Fruit fly (Drosophila melanogaster) whole organism, prepupa: ENCODE results near the gene CG44006.
A peak's percentile ranks its signal among the peaks of the same experiment; 100 is the strongest.

Experiments
- Blimp-1 ChIP-seq: fragments of 200-800 bp; sonication (Bioruptor generic); optimal IDR thresholded peaks from 3 replicates; lab custom pipeline; 2017; ENCODE audit warnings: missing biosample characterization, missing genetic modification characterization, mild to moderate bottlenecking, moderate library complexity, missing genetic modification reagents
- CG10669 ChIP-seq: fragments of 200-800 bp; sonication (Bioruptor generic); optimal IDR thresholded peaks from 3 replicates; lab custom pipeline; 2018; ENCODE audit warnings: missing biosample characterization, mild to moderate bottlenecking, missing genetic modification characterization, moderate library complexity
- CG11902 ChIP-seq: fragments of 200-800 bp; sonication (Bioruptor generic); optimal IDR thresholded peaks from 3 replicates; lab custom pipeline; 2016; ENCODE audit warnings: missing biosample characterization, missing genetic modification characterization
- CG15336 ChIP-seq: fragments of 200-800 bp; sonication (Bioruptor generic); IDR thresholded peaks from 2 replicates; pipeline ENCODE4 v1.3.6; 2022; ENCODE audit warnings: missing biosample characterization, missing genetic modification characterization
- CG1621 ChIP-seq: fragments of 200-800 bp; sonication (Bioruptor generic); optimal IDR thresholded peaks from 3 replicates; lab custom pipeline; 2018; ENCODE audit warnings: missing biosample characterization, mild to moderate bottlenecking, missing genetic modification characterization
- CG16779 ChIP-seq: fragments of 200-800 bp; sonication (Bioruptor generic); optimal IDR thresholded peaks from 3 replicates; lab custom pipeline; 2017; ENCODE audit warnings: missing biosample characterization, mild to moderate bottlenecking, missing genetic modification characterization
- CG3032 ChIP-seq: fragments of 200-800 bp; optimal IDR thresholded peaks from 2 replicates; lab custom pipeline; 2019; ENCODE audit warnings: missing biosample characterization, mild to moderate bottlenecking, missing genetic modification characterization, moderate library complexity
- CG31627 ChIP-seq: fragments of 200-800 bp; sonication (Bioruptor generic); optimal IDR thresholded peaks from 3 replicates; lab custom pipeline; 2016; ENCODE audit warnings: missing biosample characterization, missing genetic modification characterization
- CG32006 ChIP-seq: fragments of 200-800 bp; sonication (Bioruptor generic); optimal IDR thresholded peaks from 3 replicates; lab custom pipeline; 2017; ENCODE audit warnings: missing biosample characterization, mild to moderate bottlenecking, missing genetic modification characterization
- CG4318 ChIP-seq: fragments of 200-800 bp; sonication (Bioruptor generic); optimal IDR thresholded peaks from 3 replicates; lab custom pipeline; 2017; ENCODE audit warnings: missing biosample characterization, mild to moderate bottlenecking, missing genetic modification characterization
- CG6163 ChIP-seq: fragments of 200-800 bp; sonication (Bioruptor generic); IDR thresholded peaks from 3 replicates; pipeline ENCODE4 v1.3.6; 2022; ENCODE audit warnings: missing biosample characterization, missing genetic modification characterization
- CG6276 ChIP-seq: fragments of 200-800 bp; sonication (Bioruptor generic); optimal IDR thresholded peaks from 2 replicates; lab custom pipeline; 2017; ENCODE audit warnings: missing biosample characterization, mild to moderate bottlenecking, missing genetic modification characterization
- CG6792 ChIP-seq: fragments of 200-800 bp; sonication (Bioruptor generic); optimal IDR thresholded peaks from 3 replicates; lab custom pipeline; 2016; ENCODE audit warnings: missing biosample characterization, missing genetic modification characterization
- CG6854 ChIP-seq: fragments of 200-800 bp; sonication (Bioruptor generic); optimal IDR thresholded peaks from 2 replicates; lab custom pipeline; 2017; ENCODE audit warnings: missing biosample characterization, mild to moderate bottlenecking, missing genetic modification characterization
- CG7368 ChIP-seq: fragments of 200-800 bp; sonication (Bioruptor generic); optimal IDR thresholded peaks from 3 replicates; lab custom pipeline; 2016; ENCODE audit warnings: missing biosample characterization, missing genetic modification characterization
- CG8632 ChIP-seq: fragments of 200-800 bp; sonication (Bioruptor generic); optimal IDR thresholded peaks from 3 replicates; lab custom pipeline; 2016; ENCODE audit warnings: missing biosample characterization, missing genetic modification characterization
- CG9139 ChIP-seq: fragments of 200-800 bp; sonication (Bioruptor generic); optimal IDR thresholded peaks from 3 replicates; lab custom pipeline; 2017; ENCODE audit warnings: missing biosample characterization, mild to moderate bottlenecking, missing genetic modification characterization
- Ets21C ChIP-seq: fragments of 200-800 bp; sonication (Bioruptor generic); optimal IDR thresholded peaks from 3 replicates; lab custom pipeline; 2016; ENCODE audit warnings: missing biosample characterization, missing genetic modification characterization
- Ets96B ChIP-seq: fragments of 200-800 bp; optimal IDR thresholded peaks from 2 replicates; lab custom pipeline; 2019; ENCODE audit warnings: missing biosample characterization, mild to moderate bottlenecking, missing genetic modification characterization, moderate library complexity
- Hr38 ChIP-seq: sonication (Bioruptor generic); optimal IDR thresholded peaks from 2 replicates; lab custom pipeline; 2016; ENCODE audit warnings: missing biosample characterization, missing genetic modification characterization
- Hr39 ChIP-seq: fragments of 200-800 bp; sonication (Bioruptor generic); optimal IDR thresholded peaks from 2 replicates; lab custom pipeline; 2016; ENCODE audit warnings: missing biosample characterization, missing genetic modification characterization
- Hr4 ChIP-seq: fragments of 200-800 bp; sonication (Bioruptor generic); optimal IDR thresholded peaks from 3 replicates; lab custom pipeline; 2016; ENCODE audit warnings: missing biosample characterization, missing genetic modification characterization
- Met ChIP-seq: fragments of 200-800 bp; sonication (Bioruptor generic); optimal IDR thresholded peaks from 3 replicates; lab custom pipeline; 2016; ENCODE audit warnings: missing biosample characterization, missing genetic modification characterization
- OdsH ChIP-seq: fragments of 200-800 bp; sonication (Bioruptor generic); optimal IDR thresholded peaks from 3 replicates; lab custom pipeline; 2016; ENCODE audit warnings: missing biosample characterization, missing genetic modification characterization
- Sox102F ChIP-seq: fragments of 200-800 bp; sonication (Bioruptor generic); optimal IDR thresholded peaks from 2 replicates; lab custom pipeline; 2016; ENCODE audit warnings: missing biosample characterization, mild to moderate bottlenecking, missing genetic modification characterization
- achi ChIP-seq: fragments of 200-800 bp; sonication (Bioruptor generic); optimal IDR thresholded peaks from 3 replicates; lab custom pipeline; 2016; ENCODE audit warnings: missing biosample characterization, missing genetic modification characterization
- cyc ChIP-seq: fragments of 200-800 bp; sonication (Bioruptor generic); optimal IDR thresholded peaks from 3 replicates; lab custom pipeline; 2016; ENCODE audit warnings: missing biosample characterization, missing genetic modification characterization
- fd85E ChIP-seq: fragments of 200-800 bp; sonication (Bioruptor generic); optimal IDR thresholded peaks from 3 replicates; lab custom pipeline; 2016; ENCODE audit warnings: missing biosample characterization, missing genetic modification characterization
- fkh ChIP-seq: fragments of 200-800 bp; sonication (Bioruptor generic); optimal IDR thresholded peaks from 3 replicates; lab custom pipeline; 2017; ENCODE audit warnings: missing biosample characterization, mild to moderate bottlenecking, missing genetic modification characterization, moderate library complexity
- pdm3 ChIP-seq: fragments of 200-800 bp; sonication (Bioruptor generic); optimal IDR thresholded peaks from 3 replicates; lab custom pipeline; 2016; ENCODE audit warnings: missing biosample characterization, missing genetic modification characterization
- salr ChIP-seq, 2 experiments: fragments of 200-800 bp; sonication (Bioruptor generic); optimal IDR thresholded peaks; 3 replicates each; lab custom pipeline; 2016 to 2018; ENCODE audit warnings: missing biosample characterization in 2 of 2, missing genetic modification characterization in 2 of 2, mild to moderate bottlenecking in 1 of 2
- spab ChIP-seq: fragments of 200-800 bp; sonication (Bioruptor generic); optimal IDR thresholded peaks from 2 replicates; lab custom pipeline; 2017; ENCODE audit warnings: missing biosample characterization, mild to moderate bottlenecking, missing genetic modification characterization, missing genetic modification reagents
- ss ChIP-seq, 2 experiments: fragments of 200-800 bp; sonication (Bioruptor generic); optimal IDR thresholded peaks; 2 replicates in 1 of 2; 3 replicates in 1 of 2; lab custom pipeline; 2017 to 2018; ENCODE audit warnings: mild to moderate bottlenecking in 2 of 2, missing biosample characterization in 2 of 2, missing genetic modification characterization in 2 of 2, moderate library complexity in 1 of 2
- topi ChIP-seq: fragments of 200-800 bp; sonication (Bioruptor generic); optimal IDR thresholded peaks from 3 replicates; lab custom pipeline; 2016; ENCODE audit warnings: missing biosample characterization, missing genetic modification characterization

The CG44006 gene

dm6 chr3L:18037459-18038092 is 32.4 kb downstream of the CG44006 start (continued):
- TF ChIP-seq CG11902 (GFP tag; lab: Kevin White, UChicago) (peak; percentile 53), fd85E (no peak), OdsH (GFP tag; lab: Kevin White, UChicago) (peak; percentile 74), Hr4 (GFP tag; lab: Kevin White, UChicago) (no peak), CG9139 (GFP tag; lab: Kevin White, UChicago) (peak; percentile 52), cyc (GFP tag; lab: Kevin White, UChicago) (peak; percentile 58), CG6276 (GFP tag; lab: Kevin White, UChicago) (no peak), achi (GFP tag; lab: Kevin White, UChicago) (peak; percentile 67), topi (GFP tag; lab: Kevin White, UChicago) (peak; percentile 80), CG16779 (tag; lab: Kevin White, UChicago) (peak; percentile 60), ss (GFP tag; optimal IDR thresholded peaks at IDR 0.05; lab: Kevin White, UChicago) (peak; percentile 73 to 84), Ets96B (tag; lab: Kevin White, UChicago) (peak; percentile 93), pdm3 (GFP tag; lab: Kevin White, UChicago) (peak; percentile 72), salr (GFP tag; optimal IDR thresholded peaks at IDR 0.05; lab: Kevin White, UChicago) (peak; percentile 53 to 79)
- TF ChIP-seq, all 60 proteins: peak for 43

- no peak for TF ChIP-seq CG31627 (GFP tag; lab: Kevin White, UChicago)
- TF ChIP-seq CG10669 (GFP tag; lab: Kevin White, UChicago), result no peak
- no peak for TF ChIP-seq Hr39 (GFP tag; lab: Kevin White, UChicago)
- TF ChIP-seq CG6854 (GFP tag; lab: Kevin White, UChicago), result no peak
Observed at dm6 chr3L:18036995-18037394, 33.0 kb downstream of the CG44006 start.

DNA sequence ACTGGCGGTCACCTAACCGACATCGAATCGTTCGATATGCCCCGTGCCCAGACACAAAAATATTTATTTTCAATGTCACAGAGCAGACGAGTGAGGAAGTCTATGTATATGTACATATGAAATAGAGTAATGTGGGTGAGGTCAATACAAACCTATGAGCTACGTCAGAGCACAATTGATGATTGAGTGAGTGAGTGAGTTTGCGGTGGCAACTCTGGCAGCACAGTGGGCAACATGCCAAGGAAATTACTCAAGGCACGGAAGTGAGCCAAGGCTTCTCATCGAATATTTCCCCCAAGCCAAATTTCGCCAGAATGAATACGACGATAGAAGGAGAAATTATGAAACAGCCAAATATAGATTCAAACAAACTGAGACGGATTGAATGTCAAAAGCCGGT is 35.5 kb downstream of the CG44006 start:
- TF ChIP-seq cyc (GFP tag; lab: Kevin White, UChicago) (no peak), CG6163 (GFP tag; lab: Robert Waterston, UW) (no peak), CG7368 (GFP tag; lab: Kevin White, UChicago) (no peak), CG15336 (GFP tag; lab: Robert Waterston, UW) (no peak), fkh (GFP tag; lab: Kevin White, UChicago) (no peak), Hr38 (no peak), CG3032 (tag; lab: Kevin White, UChicago) (no peak), CG8632 (no peak), CG6792 (GFP tag; lab: Kevin White, UChicago) (no peak), CG6276 (GFP tag; lab: Kevin White, UChicago) (no peak), Blimp-1 (GFP tag; lab: Kevin White, UChicago) (no peak), CG1621 (tag; lab: Kevin White, UChicago) (no peak), spab (no peak), CG4318 (GFP tag; lab: Kevin White, UChicago) (no peak), Ets21C (GFP tag; lab: Kevin White, UChicago) (no peak), CG31627 (GFP tag; lab: Kevin White, UChicago) (no peak), Sox102F (GFP tag; lab: Kevin White, UChicago) (no peak), Met (GFP tag; lab: Kevin White, UChicago) (no peak), CG32006 (no peak)
- TF ChIP-seq, all 60 proteins: peak for 0
